Fruit fly (Drosophila melanogaster): Measurements from ENCODE around the gene CG13114.

- TF ChIP-seq CG8478 (optimal IDR thresholded peaks at IDR 0.05), result no peak
- TF ChIP-seq CTCF (optimal IDR thresholded peaks at IDR 0.05), result no peak
Observed at dm6 chr2L:9498185-9498984, 47.2 kb upstream of the CG13114 start.

Data from S2 (cell line).